Fruit fly (Drosophila melanogaster): ENCODE data around the gene Sec61alpha.

- TF ChIP-seq CG8159 (tag; optimal IDR thresholded peaks at IDR 0.05): no peak
- no peak for TF ChIP-seq Ets98B (GFP tag; IDR thresholded peaks at IDR 0.05)
- no peak for TF ChIP-seq CG14655 (GFP tag; optimal IDR thresholded peaks at IDR 0.05)
- no peak for TF ChIP-seq CG13204 (GFP tag; optimal IDR thresholded peaks at IDR 0.05)
- no peak for TF ChIP-seq EcR (GFP tag; optimal IDR thresholded peaks at IDR 0.05)
- no peak for TF ChIP-seq CG32121 (GFP tag; IDR thresholded peaks at IDR 0.05)
- no peak for TF ChIP-seq gl (tag; optimal IDR thresholded peaks at IDR 0.05)
- no peak for TF ChIP-seq CG17806 (tag; optimal IDR thresholded peaks at IDR 0.05)
Measured at dm6 chr2L:6476753-6477152, 3.6 kb downstream of the Sec61alpha start, which contains the start of gene CG9536.

Data from whole organism, pupa.